Worm (Caenorhabditis elegans) whole organism, young adult: ENCODE measurements around the gene prx-12.

Source experiments
- B0035.1 ChIP-seq: sonication (generic microtip); optimal IDR thresholded peaks from 2 replicates; lab custom pipeline; 2016; ENCODE audit warnings: missing genetic modification characterization, mild to moderate bottlenecking, missing compliant biosample characterization, missing genotype, missing genetic modification reagents
- B0261.1 ChIP-seq: sonication (generic microtip); optimal IDR thresholded peaks from 2 replicates; lab custom pipeline; 2016; ENCODE audit warnings: mild to moderate bottlenecking, missing genetic modification characterization, moderate library complexity, missing compliant biosample characterization
- B0336.3 ChIP-seq: fragments of 200-800 bp; sonication (Bioruptor generic); IDR thresholded peaks from 2 replicates; pipeline ENCODE4 v1.3.6; 2022; ENCODE audit warnings: missing genetic modification characterization, missing compliant biosample characterization
- C17E4.6 ChIP-seq: fragments of 200-800 bp; sonication (Bioruptor generic); IDR thresholded peaks from 2 replicates; pipeline ENCODE4 v1.3.6; 2022; ENCODE audit warnings: missing genetic modification reagents, missing genetic modification characterization, missing compliant biosample characterization
- F33H1.4 ChIP-seq: fragments of 200-800 bp; sonication (Bioruptor generic); IDR thresholded peaks from 2 replicates; pipeline ENCODE4 v1.3.6; 2022; ENCODE audit warnings: missing genetic modification reagents, missing genetic modification characterization, missing compliant biosample characterization
- F57C9.4 ChIP-seq: sonication (generic microtip); optimal IDR thresholded peaks from 2 replicates; lab custom pipeline; 2017; ENCODE audit warnings: mild to moderate bottlenecking, missing genetic modification characterization, missing compliant biosample characterization
- K11D2.4 ChIP-seq: fragments of 200-800 bp; sonication (Bioruptor generic); IDR thresholded peaks from 2 replicates; pipeline ENCODE4 v1.3.6; 2022; ENCODE audit warnings: missing genetic modification reagents, missing genetic modification characterization, missing compliant biosample characterization
- K12H6.12 ChIP-seq: fragments of 200-800 bp; sonication (Bioruptor generic); optimal IDR thresholded peaks from 2 replicates; lab custom pipeline; 2018; ENCODE audit warnings: mild to moderate bottlenecking, missing genetic modification characterization, missing compliant biosample characterization
- T07F8.4 ChIP-seq: sonication (generic microtip); optimal IDR thresholded peaks from 2 replicates; lab custom pipeline; 2016; ENCODE audit warnings: mild to moderate bottlenecking, missing genetic modification characterization, moderate library complexity, missing compliant biosample characterization
- Y53F4B.3 ChIP-seq: fragments of 200-800 bp; sonication (Bioruptor generic); IDR thresholded peaks from 2 replicates; pipeline ENCODE4 v1.3.6; 2022; ENCODE audit warnings: missing genetic modification reagents, missing genetic modification characterization, missing compliant biosample characterization
- Y67H2A.10 ChIP-seq: fragments of 200-800 bp; sonication (Bioruptor generic); conservative IDR thresholded peaks from 2 replicates; pipeline ENCODE4 v1.3.6; 2022; ENCODE audit warnings: missing genetic modification reagents, missing genetic modification characterization, missing compliant biosample characterization
- Y79H2A.3 ChIP-seq: fragments of 200-800 bp; sonication (Bioruptor generic); conservative IDR thresholded peaks from 2 replicates; pipeline ENCODE4 v1.3.6; 2022; ENCODE audit warnings: missing genetic modification reagents, missing genetic modification characterization, missing compliant biosample characterization
- ZK185.1 ChIP-seq: sonication (generic microtip); optimal IDR thresholded peaks from 2 replicates; lab custom pipeline; 2016; ENCODE audit warnings: mild to moderate bottlenecking, missing genetic modification characterization, missing compliant biosample characterization; ENCODE audit not compliant: poor library complexity, severe bottlenecking
- atf-7 ChIP-seq: sonication (generic microtip); optimal IDR thresholded peaks from 2 replicates; lab custom pipeline; 2017; ENCODE audit warnings: mild to moderate bottlenecking, missing genetic modification characterization, missing compliant biosample characterization
- cebp-2 ChIP-seq: fragments of 200-800 bp; sonication (Bioruptor generic); IDR thresholded peaks from 2 replicates; pipeline ENCODE4 v1.3.6; 2022; ENCODE audit warnings: missing genetic modification characterization, missing compliant biosample characterization
- ceh-100 ChIP-seq: fragments of 200-800 bp; sonication (Bioruptor generic); IDR thresholded peaks from 2 replicates; pipeline ENCODE4 v1.3.6; 2022; ENCODE audit warnings: missing genetic modification reagents, missing genetic modification characterization, missing compliant biosample characterization
- ceh-58 ChIP-seq: fragments of 200-800 bp; sonication (Bioruptor generic); IDR thresholded peaks from 2 replicates; pipeline ENCODE4 v1.3.6; 2022; ENCODE audit warnings: missing genetic modification characterization, missing compliant biosample characterization
- ceh-79 ChIP-seq: sonication (generic microtip); optimal IDR thresholded peaks from 2 replicates; lab custom pipeline; 2017; ENCODE audit warnings: mild to moderate bottlenecking, missing genetic modification characterization, missing compliant biosample characterization
- die-1 ChIP-seq: sonication (generic microtip); optimal IDR thresholded peaks from 2 replicates; lab custom pipeline; 2016; ENCODE audit warnings: missing genotype, mild to moderate bottlenecking, missing genetic modification characterization, missing compliant biosample characterization
- dpl-1 ChIP-seq: fragments of 150-350 bp; optimal IDR thresholded peaks from 2 replicates; lab custom pipeline; 2014; ENCODE audit warnings: missing biosample characterization, missing genetic modification reagents, missing genetic modification characterization
- fkh-3 ChIP-seq: sonication (generic microtip); optimal IDR thresholded peaks from 2 replicates; lab custom pipeline; 2016; ENCODE audit warnings: mild to moderate bottlenecking, missing genetic modification characterization, missing compliant biosample characterization
- let-607 ChIP-seq, 2 experiments: fragments of 200-800 bp in 1 of 2; sonication (Bioruptor generic) in 1 of 2; sonication (generic microtip) in 1 of 2; optimal IDR thresholded peaks; 2 replicates each; lab custom pipeline; 2016 to 2018; ENCODE audit warnings: mild to moderate bottlenecking in 2 of 2, missing compliant biosample characterization in 2 of 2, missing genetic modification characterization in 2 of 2, moderate library complexity in 2 of 2, missing genotype in 1 of 2
- lin-35 ChIP-seq, 3 experiments: fragments of 150-350 bp in 2 of 3; sonication (generic microtip) in 1 of 3; optimal IDR thresholded peaks; 2 replicates each; lab custom pipeline; 2014 to 2018; ENCODE audit warnings: missing biosample characterization in 3 of 3, missing genetic modification characterization in 3 of 3, missing genetic modification reagents in 3 of 3
- lsy-27 ChIP-seq: sonication (generic microtip); optimal IDR thresholded peaks from 2 replicates; lab custom pipeline; 2017; ENCODE audit warnings: missing genetic modification characterization, mild to moderate bottlenecking, missing compliant biosample characterization, antibody characterized with exemption, missing genotype, borderline replicate concordance; ENCODE audit not compliant: insufficient read depth
- madf-3 ChIP-seq: fragments of 200-800 bp; sonication (Bioruptor generic); IDR thresholded peaks from 2 replicates; pipeline ENCODE4 v1.3.6; 2022; ENCODE audit warnings: missing genetic modification reagents, missing genetic modification characterization, missing compliant biosample characterization
- nfyb-1 ChIP-seq: fragments of 200-800 bp; sonication (Bioruptor generic); IDR thresholded peaks from 2 replicates; pipeline ENCODE4 v1.3.6; 2022; ENCODE audit warnings: missing genetic modification reagents, missing genetic modification characterization, missing compliant biosample characterization
- nhr-80 ChIP-seq: sonication (generic microtip); optimal IDR thresholded peaks from 2 replicates; lab custom pipeline; 2016; ENCODE audit warnings: missing genetic modification characterization, missing compliant biosample characterization
- pbrm-1 ChIP-seq: fragments of 200-800 bp; sonication (Bioruptor generic); IDR thresholded peaks from 2 replicates; pipeline ENCODE4 v1.3.6; 2022; ENCODE audit warnings: missing genetic modification reagents, missing genetic modification characterization, missing compliant biosample characterization
- rec-8 ChIP-seq, 2 experiments: sonication (generic microtip); optimal IDR thresholded peaks; 2 replicates each; lab custom pipeline; 2016; ENCODE audit warnings: mild to moderate bottlenecking in 2 of 2, missing genetic modification characterization in 2 of 2, missing genetic modification reagents in 2 of 2, missing genotype in 2 of 2, missing biosample characterization in 1 of 2, missing compliant biosample characterization in 1 of 2, moderate library complexity in 1 of 2
- repo-1 ChIP-seq: sonication (generic microtip); optimal IDR thresholded peaks from 2 replicates; lab custom pipeline; 2017; ENCODE audit warnings: mild to moderate bottlenecking, missing genetic modification characterization, missing compliant biosample characterization
- snpc-1.3 ChIP-seq: sonication (generic microtip); optimal IDR thresholded peaks from 2 replicates; lab custom pipeline; 2017; ENCODE audit warnings: missing genetic modification characterization, mild to moderate bottlenecking, missing compliant biosample characterization, antibody characterized with exemption, moderate library complexity, missing genotype, missing genetic modification reagents; ENCODE audit not compliant: insufficient read depth
- sptf-2 ChIP-seq: fragments of 200-800 bp; sonication (Bioruptor generic); optimal IDR thresholded peaks from 2 replicates; lab custom pipeline; 2018; ENCODE audit warnings: mild to moderate bottlenecking, missing genetic modification characterization, missing compliant biosample characterization
- tbx-9 ChIP-seq: sonication (generic microtip); optimal IDR thresholded peaks from 2 replicates; lab custom pipeline; 2016; ENCODE audit warnings: borderline replicate concordance, missing genetic modification characterization, inconsistent platforms, missing compliant biosample characterization
- zim-3 ChIP-seq: sonication (generic microtip); optimal IDR thresholded peaks from 2 replicates; lab custom pipeline; 2017; ENCODE audit warnings: mild to moderate bottlenecking, missing genetic modification characterization, moderate library complexity, missing compliant biosample characterization
- ztf-22 ChIP-seq: fragments of 200-800 bp; sonication (Bioruptor generic); optimal IDR thresholded peaks from 2 replicates; lab custom pipeline; 2018; ENCODE audit warnings: mild to moderate bottlenecking, missing genetic modification characterization, moderate library complexity, missing compliant biosample characterization
- ztf-28 ChIP-seq: fragments of 200-800 bp; sonication (Bioruptor generic); IDR thresholded peaks from 2 replicates; pipeline ENCODE4 v1.3.6; 2022; ENCODE audit warnings: missing genetic modification reagents, missing genetic modification characterization, missing compliant biosample characterization
- ztf-6 ChIP-seq: fragments of 200-800 bp; sonication (Bioruptor generic); IDR thresholded peaks from 2 replicates; pipeline ENCODE4 v1.3.6; 2022; ENCODE audit warnings: missing genetic modification reagents, missing genetic modification characterization, missing compliant biosample characterization

The prx-12 gene

DNA sequence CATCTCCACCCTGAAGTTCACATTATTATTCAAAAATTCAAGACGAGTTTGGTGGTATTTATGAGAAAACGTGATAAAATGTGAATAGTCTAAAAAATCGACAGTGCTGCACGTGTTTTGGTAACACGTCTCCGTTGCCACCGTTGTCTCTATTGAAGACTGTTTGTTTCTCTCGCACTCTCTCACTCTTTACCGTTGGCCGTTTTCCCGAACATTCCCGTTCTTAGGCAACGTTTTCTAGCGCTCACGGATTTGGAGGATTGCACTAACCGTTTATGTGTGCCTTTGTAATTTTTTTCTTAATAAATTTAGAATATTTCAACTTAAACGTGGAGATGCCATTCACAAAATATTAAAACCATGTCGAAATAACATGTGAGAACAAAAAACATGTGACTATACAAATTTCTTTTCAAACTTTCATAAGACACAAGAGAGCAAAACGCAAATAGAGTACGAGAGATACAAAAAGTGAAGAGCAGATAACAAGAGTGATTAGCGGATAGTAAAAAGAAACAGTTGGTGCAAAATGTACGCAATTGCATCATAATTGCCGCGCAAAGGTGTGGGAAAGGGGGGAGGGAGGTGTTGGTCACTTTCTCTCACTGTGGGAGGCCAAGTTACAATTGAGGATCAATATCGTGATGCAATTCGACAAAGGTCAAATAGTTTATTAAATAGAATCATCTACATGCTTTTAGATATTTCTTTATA is 21.9 kb downstream of the prx-12 start, which contains the start of gene pek-1 (continued):
- no peak for TF ChIP-seq pbrm-1 (GFP tag; lab: Robert Waterston, UW)
- TF ChIP-seq ztf-22 (GFP tag; lab: Kevin White, UChicago): no peak
- no peak for TF ChIP-seq lsy-27 (tag; lab: Kevin White, UChicago)
- no peak for TF ChIP-seq madf-3 (GFP tag; lab: Robert Waterston, UW)
- TF ChIP-seq sptf-2 (GFP tag; lab: Kevin White, UChicago): no peak
- peak; percentile 44; the same call in 1 of the 2 replicates for TF ChIP-seq B0336.3 (GFP tag; lab: Robert Waterston, UW)
- no peak for TF ChIP-seq dpl-1 (GFP tag; lab: Kevin White, UChicago)
- no peak for TF ChIP-seq Y79H2A.3 (GFP tag; lab: Robert Waterston, UW)
- TF ChIP-seq Y67H2A.10 (GFP tag; lab: Robert Waterston, UW): no peak
- no peak for TF ChIP-seq C17E4.6
- peak; percentile 24 for TF ChIP-seq K12H6.12
- no peak for TF ChIP-seq F33H1.4 (GFP tag; lab: Robert Waterston, UW)
- no peak for TF ChIP-seq F57C9.4 (tag; lab: Kevin White, UChicago)
- TF ChIP-seq T07F8.4: no peak
- no peak for TF ChIP-seq die-1 (tag; lab: Kevin White, UChicago)
- no peak for TF ChIP-seq ztf-28 (GFP tag; lab: Robert Waterston, UW)
- no peak for TF ChIP-seq Y53F4B.3 (GFP tag; lab: Robert Waterston, UW)
- peak; percentile 54 for TF ChIP-seq nhr-80 (tag; lab: Kevin White, UChicago)
- no peak for TF ChIP-seq zim-3 (tag; lab: Kevin White, UChicago)

DNA sequence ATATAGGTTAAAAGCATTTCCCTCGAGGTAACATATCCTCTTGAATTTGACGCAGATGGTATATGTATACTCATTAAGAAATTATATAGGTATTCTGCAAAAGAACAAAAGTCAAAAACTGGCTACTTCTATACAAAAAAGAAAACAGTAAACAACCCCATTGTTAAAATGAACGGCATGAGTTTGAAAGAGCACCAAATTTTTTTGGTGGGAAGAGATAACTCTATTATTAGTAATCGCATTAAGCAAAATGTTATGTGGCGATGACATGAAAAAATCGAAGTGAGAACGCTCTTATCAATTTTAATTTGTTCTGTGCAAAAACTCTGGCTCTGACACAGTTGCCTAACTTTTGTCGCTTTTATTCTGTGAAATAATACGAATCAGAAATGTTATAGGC is 25.6 kb downstream of the prx-12 start, which contains the start of gene F46C3.2:
Gene F46C3.2 (minus strand): TSS at position 101 of the 400 bp plus-strand sequence.
- TF ChIP-seq nhr-80 (tag; lab: Kevin White, UChicago) (peak; percentile 7), K12H6.12 (no peak)

DNA sequence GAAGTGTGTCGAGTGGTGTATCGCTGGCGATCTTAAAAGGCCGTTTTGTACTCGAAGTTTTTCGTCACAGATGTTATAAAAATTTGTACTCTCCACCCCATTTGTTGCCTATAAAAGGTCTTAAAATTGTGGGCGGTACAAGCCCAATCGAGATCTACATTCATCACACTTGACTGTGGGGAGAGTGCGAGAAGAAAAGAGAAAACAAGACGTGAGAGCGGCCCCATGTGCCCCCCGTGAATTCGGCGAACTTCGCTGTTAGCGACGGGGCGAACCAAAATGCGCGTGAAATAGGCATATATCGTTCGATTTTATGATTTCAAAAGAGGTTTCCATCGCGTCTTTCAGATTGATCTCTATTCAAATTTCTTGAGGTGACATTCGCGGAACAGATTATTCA is 26.9 kb downstream of the prx-12 start, which contains the start of gene F46C3.6:
Gene F46C3.6 (minus strand): TSS at position 87 of the 400 bp plus-strand sequence.
- TF ChIP-seq nfyb-1 (GFP tag; lab: Robert Waterston, UW) (no peak), tbx-9 (no peak), B0261.1 (tag; lab: Kevin White, UChicago) (no peak), ZK185.1 (no peak), let-607 (tag; optimal IDR thresholded peaks at IDR 0.05; lab: Kevin White, UChicago) (no peak), ceh-100 (GFP tag; lab: Robert Waterston, UW) (no peak), repo-1 (no peak), ztf-6 (no peak), fkh-3 (no peak), snpc-1.3 (tag; lab: Kevin White, UChicago) (no peak), ceh-58 (no peak), B0035.1 (no peak), lin-35 (GFP tag; optimal IDR thresholded peaks at IDR 0.05; lab: Kevin White, UChicago) (no peak), cebp-2 (no peak)

DNA sequence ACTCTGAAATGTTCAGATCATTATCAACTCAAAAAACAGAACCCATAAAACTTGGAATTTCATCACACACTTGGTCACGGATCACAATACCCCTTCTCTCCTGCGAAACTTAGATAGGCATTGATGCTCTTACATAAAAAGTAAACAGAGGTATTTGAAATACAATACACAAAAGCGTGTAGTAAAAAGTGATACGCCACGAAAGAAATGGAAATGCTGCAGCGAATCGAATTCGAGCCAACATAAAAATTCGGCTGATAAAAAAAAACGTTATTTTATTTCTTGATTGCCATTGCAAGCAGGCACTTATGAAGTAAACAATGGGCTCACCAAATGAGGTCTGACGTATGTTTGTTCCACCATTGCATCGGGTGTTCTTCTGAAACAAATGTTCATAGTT is 33.6 kb downstream of the prx-12 start:
- no peak for TF ChIP-seq rec-8 (tag; optimal IDR thresholded peaks at IDR 0.05; lab: Kevin White, UChicago)
- TF ChIP-seq atf-7: no peak
- no peak for TF ChIP-seq K11D2.4 (GFP tag; lab: Robert Waterston, UW)
- no peak for TF ChIP-seq ceh-79 (tag; lab: Kevin White, UChicago)
- TF ChIP-seq nhr-80 (tag; lab: Kevin White, UChicago): peak; percentile 11
